Worm (Caenorhabditis elegans) whole organism, mixed stage, embryonic: ENCODE data around the gene C40H1.3.

Experiments
- ces-1 ChIP-seq: fragments of 150-350 bp; optimal IDR thresholded peaks from 2 replicates; lab custom pipeline; 2014; ENCODE audit warnings: missing biosample characterization, missing genetic modification reagents, missing genetic modification characterization
- elt-1 ChIP-seq: sonication (generic microtip); optimal IDR thresholded peaks from 2 replicates; lab custom pipeline; 2017; ENCODE audit warnings: missing genetic modification characterization, mild to moderate bottlenecking, missing compliant biosample characterization, antibody characterized with exemption, moderate library complexity, borderline replicate concordance; ENCODE audit not compliant: insufficient read depth
- hlh-1 ChIP-seq: fragments of 150-350 bp; optimal IDR thresholded peaks from 2 replicates; lab custom pipeline; 2014; ENCODE audit warnings: missing biosample characterization, missing genetic modification reagents, missing genetic modification characterization
- sem-2 ChIP-seq: fragments of 200-800 bp; sonication (Bioruptor generic); optimal IDR thresholded peaks from 2 replicates; lab custom pipeline; 2018; ENCODE audit warnings: mild to moderate bottlenecking, missing genetic modification characterization, missing compliant biosample characterization
- unc-39 ChIP-seq: fragments of 150-350 bp; optimal IDR thresholded peaks from 2 replicates; lab custom pipeline; 2014; ENCODE audit warnings: missing biosample characterization, missing genetic modification characterization

DNA sequence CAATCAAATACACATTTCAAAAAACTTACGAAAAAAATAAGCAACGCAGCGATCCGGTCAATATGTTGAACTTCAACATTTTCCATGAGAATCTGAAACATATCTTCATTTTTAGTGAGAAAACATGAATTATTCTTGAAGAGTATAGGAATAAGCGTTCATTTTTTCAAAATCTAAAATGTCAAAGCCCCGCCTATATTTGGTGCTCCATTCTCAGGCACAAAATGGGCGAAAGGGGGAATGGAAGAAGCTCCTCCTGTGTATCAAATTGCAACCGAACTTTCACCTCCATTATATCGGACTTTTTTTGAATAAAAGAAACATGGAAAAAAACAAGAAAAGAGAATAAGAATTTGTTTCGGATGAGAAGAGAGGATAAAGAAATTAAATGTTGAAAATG is 22.6 kb downstream of the C40H1.3 start, which contains the start of gene srx-45:
- TF ChIP-seq ces-1 (GFP tag; lab: Kevin White, UChicago) (no peak), hlh-1 (tag; lab: Kevin White, UChicago) (no peak), sem-2 (GFP tag; lab: Kevin White, UChicago) (no peak), unc-39 (tag; lab: Kevin White, UChicago) (no peak), elt-1 (tag; lab: Kevin White, UChicago) (no peak)
